Worm (Caenorhabditis elegans): Measurements from ENCODE around the gene acd-3.

DNA sequence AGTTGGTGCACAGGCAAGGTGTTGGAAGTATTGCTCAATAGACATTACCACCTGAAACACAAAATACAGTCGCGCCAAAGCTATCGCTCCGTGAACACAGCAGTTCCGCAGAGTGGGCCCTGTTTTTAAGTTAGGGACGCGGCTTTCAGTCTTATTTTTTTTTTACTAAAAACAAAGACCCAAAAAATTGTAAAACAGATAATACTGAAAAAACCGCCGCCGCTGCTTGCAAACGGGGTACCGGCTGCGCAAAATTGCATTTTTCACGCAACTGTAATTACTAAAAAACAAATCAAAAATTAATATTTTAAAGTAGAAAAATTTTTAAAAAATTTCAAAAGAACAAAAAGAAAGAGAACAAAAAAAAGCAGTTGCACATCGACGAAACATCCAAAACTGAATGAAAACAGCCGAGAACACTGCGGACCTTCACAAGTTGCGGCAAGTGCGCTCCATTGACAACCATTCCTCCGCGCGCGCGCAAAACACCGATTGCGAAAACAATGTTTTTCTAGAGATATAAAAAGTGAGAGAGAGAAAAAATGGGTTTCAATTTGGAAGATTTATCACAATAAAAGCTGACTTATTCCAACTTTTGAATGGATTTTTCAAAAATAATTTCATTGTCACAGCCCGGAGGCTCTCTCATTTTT is 23.9 kb downstream of the acd-3 start, which contains the start of gene F31F6.3:
- TF ChIP-seq nhr-25 (tag; optimal IDR thresholded peaks at IDR 0.05; ENCODE audit: borderline replicate concordance, insufficient read depth) (no peak), Y105C5A.15 (GFP tag; IDR thresholded peaks at IDR 0.05) (no peak), unc-130 (GFP tag; optimal IDR thresholded peaks at IDR 0.05) (no peak), lin-1 (GFP tag; IDR thresholded peaks at IDR 0.05) (no peak), F49E8.2 (tag; optimal IDR thresholded peaks at IDR 0.05; ENCODE audit: borderline replicate concordance) (no peak), sdz-12 (GFP tag; optimal IDR thresholded peaks at IDR 0.05) (no peak), set-16 (GFP tag; IDR thresholded peaks at IDR 0.05) (no peak), nhr-6 (tag; optimal IDR thresholded peaks at IDR 0.05) (no peak), lir-3 (tag; optimal IDR thresholded peaks at IDR 0.05) (no peak), tag-97 (GFP tag; IDR thresholded peaks at IDR 0.05) (no peak), mdl-1 (tag; optimal IDR thresholded peaks at IDR 0.05) (no peak), hif-1 (tag; optimal IDR thresholded peaks at IDR 0.05) (no peak), lin-39 (tag; optimal IDR thresholded peaks at IDR 0.05) (no peak), dpl-1 (GFP tag; optimal IDR thresholded peaks at IDR 0.05) (no peak)

Data from whole organism, L4 larva.